Fruit fly (Drosophila melanogaster): ENCODE data around the gene IKKepsilon.

Gene IKKepsilon

dm6 chr2L:20645394-20645869, 30.4 kb upstream of the IKKepsilon start, which contains the start of the genes phr6-4 and CG2608:
TSS of gene phr6-4 (minus strand) at chr2L:20645791.
TSS of gene CG2608 (plus strand) at chr2L:20645822.
- peak; percentile 92 for TF ChIP-seq dsx (GFP tag; optimal IDR thresholded peaks at IDR 0.05; ENCODE audit: poor library complexity, severe bottlenecking)
- TF ChIP-seq salr (GFP tag; optimal IDR thresholded peaks at IDR 0.05) = peak; percentile 81 to 95
- TF ChIP-seq CG8119 (GFP tag; IDR thresholded peaks at IDR 0.05) = peak; percentile 95
- no peak for TF ChIP-seq CG6276 (GFP tag; optimal IDR thresholded peaks at IDR 0.05)
- TF ChIP-seq topi (GFP tag; optimal IDR thresholded peaks at IDR 0.05) = peak; percentile 94
- peak; percentile 94 for TF ChIP-seq net (GFP tag; optimal IDR thresholded peaks at IDR 0.05)
- peak; percentile 93 for TF ChIP-seq fd59A (GFP tag; optimal IDR thresholded peaks at IDR 0.05)
- TF ChIP-seq Met (GFP tag; optimal IDR thresholded peaks at IDR 0.05) = peak; percentile 95
- peak; percentile 85 for TF ChIP-seq CG11294 (GFP tag; IDR thresholded peaks at IDR 0.05)
- TF ChIP-seq acj6 (GFP tag; optimal IDR thresholded peaks at IDR 0.05) = peak; percentile 95
- peak; percentile 87 for TF ChIP-seq Ets21C (GFP tag; optimal IDR thresholded peaks at IDR 0.05)
- peak; percentile 89 for TF ChIP-seq CG11762 (GFP tag; optimal IDR thresholded peaks at IDR 0.05; ENCODE audit: insufficient read depth)
- TF ChIP-seq CG10631 (GFP tag; optimal IDR thresholded peaks at IDR 0.05) = peak; percentile 95
- TF ChIP-seq Hr38 (GFP tag; optimal IDR thresholded peaks at IDR 0.05) = no peak
- peak; percentile 86 for TF ChIP-seq Sox15 (GFP tag; optimal IDR thresholded peaks at IDR 0.05)
- TF ChIP-seq lz (GFP tag; optimal IDR thresholded peaks at IDR 0.05) = peak; percentile 95
- peak; percentile 83 for TF ChIP-seq CG11902 (GFP tag; optimal IDR thresholded peaks at IDR 0.05)
- TF ChIP-seq ss (GFP tag; optimal IDR thresholded peaks at IDR 0.05) = peak in 1 of 2 experiments; percentile 94
- TF ChIP-seq CG6854 (GFP tag; optimal IDR thresholded peaks at IDR 0.05) = peak; percentile 88
- peak; percentile 89 for TF ChIP-seq CG9139 (GFP tag; optimal IDR thresholded peaks at IDR 0.05)
- peak; percentile 91 for TF ChIP-seq Sox102F (GFP tag; optimal IDR thresholded peaks at IDR 0.05)
- peak; percentile 91 for TF ChIP-seq Lpt (GFP tag; optimal IDR thresholded peaks at IDR 0.05)
- TF ChIP-seq CG10669 (GFP tag; optimal IDR thresholded peaks at IDR 0.05) = peak; percentile 93
- peak; percentile 91 for TF ChIP-seq CG15336 (GFP tag; IDR thresholded peaks at IDR 0.05)
- peak; percentile 76 for TF ChIP-seq fd85E (GFP tag; optimal IDR thresholded peaks at IDR 0.05)
- TF ChIP-seq CG34406 (GFP tag; optimal IDR thresholded peaks at IDR 0.05) = peak; percentile 92
- TF ChIP-seq CG3919 (GFP tag; optimal IDR thresholded peaks at IDR 0.05) = peak; percentile 94
- peak; percentile 95 for TF ChIP-seq svp (GFP tag)
- TF ChIP-seq dac (GFP tag; optimal IDR thresholded peaks at IDR 0.05) = peak; percentile 87
- peak; percentile 93 for TF ChIP-seq CG31627 (GFP tag; optimal IDR thresholded peaks at IDR 0.05)
- peak; percentile 94 for TF ChIP-seq Sox14 (GFP tag; optimal IDR thresholded peaks at IDR 0.05)
- TF ChIP-seq Eip78C (GFP tag) = peak; percentile 98
- TF ChIP-seq Gug (GFP tag; IDR thresholded peaks at IDR 0.05) = peak; percentile 88
- TF ChIP-seq CG6808 (GFP tag; optimal IDR thresholded peaks at IDR 0.05) = peak; percentile 92
- TF ChIP-seq CG32006 (GFP tag; optimal IDR thresholded peaks at IDR 0.05) = peak; percentile 97
- peak; percentile 95 for TF ChIP-seq Hr4 (GFP tag; optimal IDR thresholded peaks at IDR 0.05)
- peak; percentile 87 for TF ChIP-seq vri (GFP tag; optimal IDR thresholded peaks at IDR 0.05)
- TF ChIP-seq spab (GFP tag; optimal IDR thresholded peaks at IDR 0.05) = peak; percentile 91
- TF ChIP-seq Eip93F (GFP tag; optimal IDR thresholded peaks at IDR 0.05) = peak; percentile 70
- peak; percentile 87 for TF ChIP-seq CG1621 (tag; optimal IDR thresholded peaks at IDR 0.05)
- TF ChIP-seq CG6163 (GFP tag; IDR thresholded peaks at IDR 0.05) = peak; percentile 90
- TF ChIP-seq Hr39 (GFP tag; optimal IDR thresholded peaks at IDR 0.05) = peak; percentile 93
- TF ChIP-seq CG4318 (GFP tag; optimal IDR thresholded peaks at IDR 0.05) = no peak
- peak; percentile 88 for TF ChIP-seq CG7368 (GFP tag; optimal IDR thresholded peaks at IDR 0.05)
- peak; percentile 86 for TF ChIP-seq Blimp-1 (GFP tag; optimal IDR thresholded peaks at IDR 0.05)
- TF ChIP-seq CG8319 (GFP tag; optimal IDR thresholded peaks at IDR 0.05) = peak; percentile 88
- TF ChIP-seq pdm3 (GFP tag; optimal IDR thresholded peaks at IDR 0.05) = peak; percentile 95
- TF ChIP-seq Eip75B (GFP tag; optimal IDR thresholded peaks at IDR 0.05) = peak; percentile 93
- peak; percentile 89 for TF ChIP-seq CG16779 (tag; optimal IDR thresholded peaks at IDR 0.05)
- TF ChIP-seq CG3032 (tag; optimal IDR thresholded peaks at IDR 0.05) = peak; percentile 95
- peak; percentile 87 for TF ChIP-seq eg (GFP tag; IDR thresholded peaks at IDR 0.05)
- TF ChIP-seq Smox (GFP tag; optimal IDR thresholded peaks at IDR 0.05) = peak; percentile 93

Data from whole organism, prepupa.